Worm (Caenorhabditis elegans): ENCODE data around the gene hlh-8.

Gene hlh-8

ce11 chrX:8089266-8089909 lies 26.9 kb upstream of the hlh-8 start (continued):
- TF ChIP-seq dmd-6 (GFP tag; IDR thresholded peaks at IDR 0.05) = peak; percentile 59
- peak; percentile 41; the same call in 1 of the 2 replicates for TF ChIP-seq T26A8.4 (GFP tag; IDR thresholded peaks at IDR 0.05)
- peak; percentile 50 for TF ChIP-seq nhr-102 (tag; optimal IDR thresholded peaks at IDR 0.05)
- TF ChIP-seq daf-16 (GFP tag; optimal IDR thresholded peaks at IDR 0.05) = no peak
- peak; percentile 95 for TF ChIP-seq daf-16 (tag; optimal IDR thresholded peaks at IDR 0.05)
- peak; percentile 0 for TF ChIP-seq jun-1 (tag; optimal IDR thresholded peaks at IDR 0.05)

DNA sequence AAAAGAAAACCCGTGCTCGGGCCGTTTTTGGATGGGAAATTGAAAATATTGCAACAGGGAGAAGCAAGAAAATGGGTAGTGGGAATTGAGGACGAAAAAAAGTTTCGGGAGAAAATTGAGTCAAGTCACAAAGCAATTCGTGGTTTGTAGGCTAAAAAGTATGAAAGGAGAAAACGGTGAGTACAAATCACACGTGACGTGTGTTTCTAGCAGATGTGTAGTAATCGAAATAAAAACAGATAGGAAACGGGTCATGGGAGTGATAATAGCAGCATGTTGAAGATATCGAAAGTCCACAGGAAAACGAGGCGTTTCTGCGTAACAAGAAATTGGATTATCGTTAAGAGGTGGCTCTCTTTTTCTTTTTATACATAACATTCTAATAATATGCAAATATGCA lies 26.3 kb upstream of the hlh-8 start:
- TF ChIP-seq nhr-77 (tag; optimal IDR thresholded peaks at IDR 0.05) = no peak
- peak; percentile 78 for TF ChIP-seq hlh-30 (tag; optimal IDR thresholded peaks at IDR 0.05; ENCODE audit: insufficient read depth)
- TF ChIP-seq nhr-11 (tag; optimal IDR thresholded peaks at IDR 0.05) = peak; percentile 59
- TF ChIP-seq madf-5 (GFP tag; IDR thresholded peaks at IDR 0.05) = no peak
- TF ChIP-seq daf-16 (GFP tag; optimal IDR thresholded peaks at IDR 0.05) = no peak
- TF ChIP-seq daf-16 (tag; optimal IDR thresholded peaks at IDR 0.05) = peak; percentile 13
- no peak for TF ChIP-seq unc-39 (tag; optimal IDR thresholded peaks at IDR 0.05)
- TF ChIP-seq mdl-1 (tag; optimal IDR thresholded peaks at IDR 0.05) = peak in 1 of 2 experiments; percentile 47
- TF ChIP-seq hif-1 (tag; optimal IDR thresholded peaks at IDR 0.05) = peak in 1 of 2 experiments; percentile 2
- TF ChIP-seq gei-8 (GFP tag; optimal IDR thresholded peaks at IDR 0.05) = peak; percentile 32
- TF ChIP-seq mes-2 (tag; optimal IDR thresholded peaks at IDR 0.05; ENCODE audit: poor library complexity, severe bottlenecking) = no peak
- TF ChIP-seq nhr-48 (tag; optimal IDR thresholded peaks at IDR 0.05) = peak; percentile 43
- TF ChIP-seq dmd-6 (GFP tag; IDR thresholded peaks at IDR 0.05) = peak; percentile 9; the same call in 1 of the 2 replicates
- peak; percentile 4 for TF ChIP-seq mep-1 (tag; optimal IDR thresholded peaks at IDR 0.05)
- peak in 1 of 2 experiments; percentile 64 for TF ChIP-seq unc-62 (GFP tag; optimal IDR thresholded peaks at IDR 0.05 in 1 of 2)
- TF ChIP-seq unc-62 (tag; optimal IDR thresholded peaks at IDR 0.05) = no peak
- peak; percentile 38 for TF ChIP-seq hlh-11 (tag; optimal IDR thresholded peaks at IDR 0.05)
- peak; percentile 81 for TF ChIP-seq nhr-28 (tag; optimal IDR thresholded peaks at IDR 0.05)
- peak; percentile 45 for TF ChIP-seq mxl-3 (GFP tag; optimal IDR thresholded peaks at IDR 0.05)
- TF ChIP-seq mdt-29 (GFP tag; IDR thresholded peaks at IDR 0.05) = peak; percentile 56; the same call in 1 of the 2 replicates
- no peak for TF ChIP-seq ZK337.2 (GFP tag; IDR thresholded peaks at IDR 0.05)

DNA sequence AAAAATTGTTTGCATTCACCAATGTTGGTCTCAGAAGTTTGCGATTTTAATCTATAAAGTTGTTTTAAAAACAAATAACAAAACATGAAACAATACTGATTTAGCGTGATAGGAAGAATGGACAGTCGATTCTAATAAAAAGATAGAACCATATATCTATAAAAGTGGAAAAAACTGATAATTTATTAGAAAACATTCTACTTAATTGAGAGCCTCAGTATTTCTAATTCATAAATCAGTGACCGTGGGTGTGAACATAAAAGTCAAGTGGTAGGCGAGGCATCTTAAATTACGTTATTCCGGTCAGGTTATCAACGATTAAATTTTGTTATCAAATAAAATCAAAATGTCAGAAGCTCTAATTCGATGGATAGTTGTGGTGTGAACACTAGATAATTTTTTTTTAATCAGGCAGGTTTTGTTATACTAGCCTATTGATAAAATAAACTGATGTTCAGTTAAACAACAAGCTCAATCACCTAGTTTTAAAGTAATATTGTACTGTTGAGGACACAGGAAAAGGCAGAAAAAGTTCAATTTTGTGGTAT lies 17.4 kb upstream of the hlh-8 start, which contains the start of gene catp-5:
catp-5 (minus strand) TSS at position 51 of the 548 bp plus-strand sequence.
- TF ChIP-seq dve-1 (tag; optimal IDR thresholded peaks at IDR 0.05; ENCODE audit: insufficient read depth) = peak; percentile 23
- TF ChIP-seq daf-16 (GFP tag; optimal IDR thresholded peaks at IDR 0.05) = no peak
- peak; percentile 51 for TF ChIP-seq daf-16 (tag; optimal IDR thresholded peaks at IDR 0.05)
- peak; percentile 50; the same call in 1 of the 2 replicates for TF ChIP-seq dmd-6 (GFP tag; IDR thresholded peaks at IDR 0.05)
- TF ChIP-seq nhr-48 (tag; optimal IDR thresholded peaks at IDR 0.05) = no peak
- peak; percentile 13 for TF ChIP-seq nhr-77 (tag; optimal IDR thresholded peaks at IDR 0.05)
- TF ChIP-seq nhr-28 (tag; optimal IDR thresholded peaks at IDR 0.05) = peak; percentile 8
- peak; percentile 22 for TF ChIP-seq hlh-11 (tag; optimal IDR thresholded peaks at IDR 0.05)
- no peak for TF ChIP-seq lin-29 (GFP tag; IDR thresholded peaks at IDR 0.05)
- TF ChIP-seq pqm-1 (tag; optimal IDR thresholded peaks at IDR 0.05) = peak; percentile 53

ce11 chrX:8103899-8104298 lies 12.4 kb upstream of the hlh-8 start, which contains the start of gene K07E3.2:
Gene K07E3.2, plus strand, starts transcription at chrX:8104298.
- TF ChIP-seq T26A8.4 (GFP tag; IDR thresholded peaks at IDR 0.05) (no peak), lim-7 (GFP tag; IDR thresholded peaks at IDR 0.05) (no peak), lin-39 (tag; optimal IDR thresholded peaks at IDR 0.05) (no peak), duxl-1 (tag; optimal IDR thresholded peaks at IDR 0.05; ENCODE audit: poor library complexity) (peak; percentile 37), dmd-9 (GFP tag; IDR thresholded peaks at IDR 0.05) (no peak), F10B5.3 (tag; optimal IDR thresholded peaks at IDR 0.05) (no peak), ztf-7 (tag; optimal IDR thresholded peaks at IDR 0.05) (peak; percentile 1), hlh-30 (tag; optimal IDR thresholded peaks at IDR 0.05; ENCODE audit: insufficient read depth) (no peak), F49E8.2 (tag; optimal IDR thresholded peaks at IDR 0.05; ENCODE audit: borderline replicate concordance) (no peak), F44E2.7 (GFP tag; IDR thresholded peaks at IDR 0.05) (no peak), madf-9 (GFP tag; conservative IDR thresholded peaks at IDR 0.05) (no peak), Y75B8A.6 (GFP tag; IDR thresholded peaks at IDR 0.05) (no peak), unc-130 (GFP tag; optimal IDR thresholded peaks at IDR 0.05) (no peak), daf-8 (GFP tag; IDR thresholded peaks at IDR 0.05) (no peak), D1046.2 (GFP tag; IDR thresholded peaks at IDR 0.05) (no peak), vab-7 (GFP tag; IDR thresholded peaks at IDR 0.05) (no peak), lin-38 (GFP tag; IDR thresholded peaks at IDR 0.05) (no peak), spr-1 (tag; optimal IDR thresholded peaks at IDR 0.05) (no peak), saeg-2 (GFP tag; IDR thresholded peaks at IDR 0.05) (no peak)
